Worm (Caenorhabditis elegans): ENCODE measurements around the gene srh-113.

DNA sequence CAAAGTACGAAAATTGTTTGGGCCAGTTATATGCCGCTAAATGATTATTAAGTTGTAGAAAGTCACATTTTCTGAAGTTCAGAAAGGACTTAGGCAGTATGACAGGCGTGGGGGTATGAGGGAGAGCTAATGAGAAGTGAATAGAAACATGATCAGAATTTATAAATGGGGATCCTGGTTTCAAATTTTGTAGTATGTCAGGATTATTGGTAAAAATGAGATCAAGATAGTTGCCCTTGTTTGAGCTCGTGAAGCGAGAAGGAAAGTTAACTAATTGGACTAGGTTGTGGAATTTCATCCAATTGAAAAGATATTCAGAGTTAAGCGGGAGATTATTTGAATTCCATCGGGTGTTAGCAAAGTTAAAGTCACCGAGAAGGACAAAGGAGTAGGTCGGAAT is 19.6 kb downstream of the srh-113 start:
- TF ChIP-seq xnd-1 (tag; optimal IDR thresholded peaks at IDR 0.05) (no peak), dpl-1 (GFP tag; optimal IDR thresholded peaks at IDR 0.05) (no peak), F49E8.2 (tag; optimal IDR thresholded peaks at IDR 0.05; ENCODE audit: insufficient read depth) (no peak), ama-1 (optimal IDR thresholded peaks at IDR 0.05) (no peak), ama-1 (GFP tag; optimal IDR thresholded peaks at IDR 0.05) (no peak), lir-1 (GFP tag; conservative IDR thresholded peaks at IDR 0.05) (no peak), let-526 (GFP tag; IDR thresholded peaks at IDR 0.05) (no peak), F22D6.2 (tag; optimal IDR thresholded peaks at IDR 0.05) (no peak), egl-44 (GFP tag; IDR thresholded peaks at IDR 0.05) (no peak), ccch-3 (GFP tag; optimal IDR thresholded peaks at IDR 0.05) (no peak), tbx-9 (tag; optimal IDR thresholded peaks at IDR 0.05; ENCODE audit: borderline replicate concordance) (no peak)
